Worm (Caenorhabditis elegans) whole organism, L4 larva: ENCODE data around the gene srj-19.

ENCODE experiments used
- F44E2.7 ChIP-seq: fragments of 200-800 bp; sonication (Bioruptor generic); IDR thresholded peaks from 2 replicates; pipeline ENCODE4 v2.1.2; 2022; ENCODE audit warnings: missing genetic modification characterization, missing compliant biosample characterization
- Y48G9A.11 ChIP-seq: fragments of 200-800 bp; sonication (Bioruptor generic); IDR thresholded peaks from 2 replicates; pipeline ENCODE4 v1.3.6; 2022; ENCODE audit warnings: missing genetic modification reagents, missing genetic modification characterization, missing compliant biosample characterization
- Y75B8A.6 ChIP-seq: fragments of 200-800 bp; sonication (Bioruptor generic); IDR thresholded peaks from 2 replicates; pipeline ENCODE4 v1.3.6; 2022; ENCODE audit warnings: missing genetic modification reagents, missing genetic modification characterization, missing compliant biosample characterization
- ama-1 ChIP-seq: fragments of 150-350 bp; optimal IDR thresholded peaks from 2 replicates; lab custom pipeline; 2014; ENCODE audit warnings: inconsistent platforms, mixed read lengths
- arid-1 ChIP-seq: fragments of 200-800 bp; sonication (Bioruptor generic); conservative IDR thresholded peaks from 2 replicates; pipeline ENCODE4 v1.3.6; 2022; ENCODE audit warnings: missing genetic modification reagents, missing genetic modification characterization, missing compliant biosample characterization
- attf-4 ChIP-seq: sonication (generic microtip); optimal IDR thresholded peaks from 3 replicates; lab custom pipeline; 2017; ENCODE audit warnings: missing biosample characterization, missing genetic modification characterization
- ceh-44 ChIP-seq: fragments of 200-800 bp; sonication (Bioruptor generic); IDR thresholded peaks from 2 replicates; pipeline ENCODE4 v1.3.6; 2022; ENCODE audit warnings: missing genetic modification reagents, missing genetic modification characterization, missing compliant biosample characterization
- ceh-62 ChIP-seq: sonication (generic microtip); optimal IDR thresholded peaks from 2 replicates; lab custom pipeline; 2017; ENCODE audit warnings: missing biosample characterization, missing genetic modification characterization
- ces-1 ChIP-seq: fragments of 150-350 bp; sonication (generic microtip); optimal IDR thresholded peaks from 4 replicates; lab custom pipeline; 2014; ENCODE audit warnings: missing biosample characterization, missing genetic modification reagents, missing genetic modification characterization
- cey-2 ChIP-seq: sonication (generic microtip); optimal IDR thresholded peaks from 3 replicates; lab custom pipeline; 2017; ENCODE audit warnings: missing genetic modification characterization, mild to moderate bottlenecking, missing compliant biosample characterization, antibody characterized with exemption, borderline replicate concordance; ENCODE audit not compliant: insufficient read depth
- daf-12 ChIP-seq: fragments of 150-350 bp; optimal IDR thresholded peaks from 2 replicates; lab custom pipeline; 2014; ENCODE audit warnings: missing biosample characterization, missing genetic modification reagents, missing genetic modification characterization
- daf-19 ChIP-seq: fragments of 200-800 bp; sonication (Bioruptor generic); conservative IDR thresholded peaks from 2 replicates; pipeline ENCODE4 v1.3.6; 2022; ENCODE audit warnings: missing genetic modification characterization, missing compliant biosample characterization
- dmd-6 ChIP-seq: fragments of 200-800 bp; sonication (Bioruptor generic); IDR thresholded peaks from 2 replicates; pipeline ENCODE4 v1.3.6; 2022; ENCODE audit warnings: missing genetic modification reagents, missing genetic modification characterization, missing compliant biosample characterization
- dmd-8 ChIP-seq: fragments of 200-800 bp; sonication (Bioruptor generic); IDR thresholded peaks from 2 replicates; pipeline ENCODE4 v1.3.6; 2022; ENCODE audit warnings: missing genetic modification characterization, missing compliant biosample characterization
- dpl-1 ChIP-seq: fragments of 150-350 bp; optimal IDR thresholded peaks from 2 replicates; lab custom pipeline; 2014; ENCODE audit warnings: missing biosample characterization, missing genetic modification reagents, missing genetic modification characterization
- dve-1 ChIP-seq: sonication (generic microtip); optimal IDR thresholded peaks from 2 replicates; lab custom pipeline; 2017; ENCODE audit warnings: antibody characterized with exemption, mild to moderate bottlenecking, missing genetic modification characterization, missing compliant biosample characterization; ENCODE audit not compliant: insufficient read depth
- fos-1 ChIP-seq: fragments of 150-350 bp; optimal IDR thresholded peaks from 2 replicates; lab custom pipeline; 2014; ENCODE audit warnings: missing biosample characterization, missing genetic modification characterization
- gei-8 ChIP-seq: fragments of 200-800 bp; sonication (Bioruptor generic); optimal IDR thresholded peaks from 2 replicates; lab custom pipeline; 2018; ENCODE audit warnings: mild to moderate bottlenecking, missing genetic modification characterization, missing compliant biosample characterization
- hif-1 ChIP-seq, 2 experiments: sonication (generic microtip); optimal IDR thresholded peaks; 2 replicates each; lab custom pipeline; 2016 to 2017; ENCODE audit warnings: missing compliant biosample characterization in 2 of 2, missing genetic modification characterization in 2 of 2, missing genetic modification reagents in 2 of 2, missing genotype in 2 of 2, mild to moderate bottlenecking in 1 of 2
- hlh-11 ChIP-seq: fragments of 200-800 bp; sonication (Bioruptor generic); optimal IDR thresholded peaks from 2 replicates; lab custom pipeline; 2018; ENCODE audit warnings: mild to moderate bottlenecking, missing genetic modification characterization, missing compliant biosample characterization
- hlh-30 ChIP-seq: sonication (generic microtip); optimal IDR thresholded peaks from 2 replicates; lab custom pipeline; 2017; ENCODE audit warnings: antibody characterized with exemption, mild to moderate bottlenecking, missing genetic modification characterization, missing compliant biosample characterization; ENCODE audit not compliant: insufficient read depth
- jun-1 ChIP-seq: fragments of 150-350 bp; optimal IDR thresholded peaks from 2 replicates; lab custom pipeline; 2014; ENCODE audit warnings: missing biosample characterization, missing genetic modification reagents, missing genetic modification characterization
- lin-38 ChIP-seq: fragments of 200-800 bp; sonication (Bioruptor generic); IDR thresholded peaks from 2 replicates; pipeline ENCODE4 v1.3.6; 2022; ENCODE audit warnings: missing genetic modification reagents, missing genetic modification characterization, missing compliant biosample characterization
- madf-5 ChIP-seq, 2 experiments: fragments of 200-800 bp; sonication (Bioruptor generic); IDR thresholded peaks; 2 replicates each; pipeline ENCODE4 v1.3.6; 2022; ENCODE audit warnings: missing compliant biosample characterization in 2 of 2, missing genetic modification characterization in 2 of 2
- mdl-1 ChIP-seq, 2 experiments: fragments of 150-350 bp in 1 of 2; sonication (generic microtip) in 1 of 2; optimal IDR thresholded peaks; 2 replicates each; lab custom pipeline; 2014 to 2017; ENCODE audit warnings: missing biosample characterization in 2 of 2, missing genetic modification characterization in 2 of 2
- mes-2 ChIP-seq: sonication (generic microtip); optimal IDR thresholded peaks from 2 replicates; lab custom pipeline; 2016; ENCODE audit warnings: missing genotype, mild to moderate bottlenecking, missing genetic modification characterization, missing compliant biosample characterization; ENCODE audit not compliant: poor library complexity, severe bottlenecking
- mxl-3 ChIP-seq: fragments of 200-800 bp; sonication (Bioruptor generic); optimal IDR thresholded peaks from 2 replicates; lab custom pipeline; 2018; ENCODE audit warnings: mild to moderate bottlenecking, missing genetic modification characterization, missing compliant biosample characterization
- nhr-10 ChIP-seq: fragments of 150-350 bp; optimal IDR thresholded peaks from 2 replicates; lab custom pipeline; 2014; ENCODE audit warnings: missing biosample characterization, missing genetic modification characterization
- nhr-11 ChIP-seq: fragments of 150-350 bp; optimal IDR thresholded peaks from 2 replicates; lab custom pipeline; 2014; ENCODE audit warnings: missing biosample characterization, missing genetic modification characterization
- nhr-237 ChIP-seq: sonication (generic microtip); optimal IDR thresholded peaks from 2 replicates; lab custom pipeline; 2017; ENCODE audit warnings: missing biosample characterization, missing genetic modification characterization
- nhr-25 ChIP-seq: sonication (generic microtip); optimal IDR thresholded peaks from 2 replicates; lab custom pipeline; 2017; ENCODE audit warnings: missing genetic modification characterization, mild to moderate bottlenecking, missing compliant biosample characterization, antibody characterized with exemption, moderate library complexity, borderline replicate concordance; ENCODE audit not compliant: insufficient read depth
- nhr-42 ChIP-seq: fragments of 200-800 bp; sonication (Bioruptor generic); IDR thresholded peaks from 2 replicates; pipeline ENCODE4 v1.3.6; 2022; ENCODE audit warnings: missing genetic modification characterization, missing compliant biosample characterization
- nhr-77 ChIP-seq: fragments of 150-350 bp; optimal IDR thresholded peaks from 2 replicates; lab custom pipeline; 2014; ENCODE audit warnings: missing biosample characterization, missing genetic modification characterization
- php-3 ChIP-seq: fragments of 200-800 bp; sonication (Bioruptor generic); IDR thresholded peaks from 2 replicates; pipeline ENCODE4 v1.3.6; 2022; ENCODE audit warnings: missing genetic modification reagents, missing genetic modification characterization, missing compliant biosample characterization
- pqm-1 ChIP-seq: sonication (generic microtip); optimal IDR thresholded peaks from 2 replicates; lab custom pipeline; 2017; ENCODE audit warnings: missing biosample characterization, missing genetic modification characterization
- rbr-2 ChIP-seq: sonication (generic microtip); optimal IDR thresholded peaks from 2 replicates; lab custom pipeline; 2016; ENCODE audit warnings: missing genotype, missing genetic modification characterization, missing compliant biosample characterization
- saeg-2 ChIP-seq: fragments of 200-800 bp; sonication (Bioruptor generic); IDR thresholded peaks from 2 replicates; pipeline ENCODE4 v1.3.6; 2022; ENCODE audit warnings: missing genetic modification reagents, missing genetic modification characterization, missing compliant biosample characterization
- set-16 ChIP-seq: fragments of 200-800 bp; sonication (Bioruptor generic); IDR thresholded peaks from 2 replicates; pipeline ENCODE4 v1.3.6; 2022; ENCODE audit warnings: missing genetic modification reagents, missing genetic modification characterization, missing compliant biosample characterization
- skn-1 ChIP-seq: fragments of 150-350 bp; optimal IDR thresholded peaks from 2 replicates; lab custom pipeline; 2014; ENCODE audit warnings: missing biosample characterization, missing genetic modification characterization
- snpc-4 ChIP-seq: fragments of 150-350 bp; optimal IDR thresholded peaks from 2 replicates; lab custom pipeline; 2014; ENCODE audit warnings: missing biosample characterization, missing genetic modification characterization
- spr-3 ChIP-seq: fragments of 200-800 bp; sonication (Bioruptor generic); optimal IDR thresholded peaks from 2 replicates; lab custom pipeline; 2018; ENCODE audit warnings: mild to moderate bottlenecking, missing genetic modification characterization, missing compliant biosample characterization
- unc-130 ChIP-seq: sonication (generic microtip); optimal IDR thresholded peaks from 2 replicates; lab custom pipeline; 2016; ENCODE audit warnings: missing genetic modification reagents, missing genetic modification characterization, missing compliant biosample characterization
- unc-62 ChIP-seq, 3 experiments: fragments of 150-350 bp in 1 of 3; sonication (generic microtip); optimal IDR thresholded peaks in 2 of 3; peaks in 1 of 3; 1 replicate in 1 of 3; 2 replicates in 2 of 3; lab custom pipeline; 2014 to 2017; ENCODE audit warnings: missing biosample characterization in 3 of 3, missing genetic modification characterization in 3 of 3, missing genetic modification reagents in 3 of 3, missing genotype in 1 of 3
- vab-7 ChIP-seq: fragments of 200-800 bp; sonication (Bioruptor generic); IDR thresholded peaks from 2 replicates; pipeline ENCODE4 v1.3.6; 2022; ENCODE audit warnings: missing genetic modification reagents, missing genetic modification characterization, missing compliant biosample characterization
- zag-1 ChIP-seq: fragments of 150-350 bp; optimal IDR thresholded peaks from 2 replicates; lab custom pipeline; 2014; ENCODE audit warnings: missing biosample characterization, missing genetic modification characterization
- zip-11 ChIP-seq: fragments of 200-800 bp; sonication (Bioruptor generic); IDR thresholded peaks from 2 replicates; pipeline ENCODE4 v1.3.6; 2022; ENCODE audit warnings: missing genetic modification characterization, missing compliant biosample characterization
- ztf-7 ChIP-seq: fragments of 150-350 bp; optimal IDR thresholded peaks from 2 replicates; lab custom pipeline; 2014; ENCODE audit warnings: missing biosample characterization, missing genetic modification characterization

Gene srj-19

DNA sequence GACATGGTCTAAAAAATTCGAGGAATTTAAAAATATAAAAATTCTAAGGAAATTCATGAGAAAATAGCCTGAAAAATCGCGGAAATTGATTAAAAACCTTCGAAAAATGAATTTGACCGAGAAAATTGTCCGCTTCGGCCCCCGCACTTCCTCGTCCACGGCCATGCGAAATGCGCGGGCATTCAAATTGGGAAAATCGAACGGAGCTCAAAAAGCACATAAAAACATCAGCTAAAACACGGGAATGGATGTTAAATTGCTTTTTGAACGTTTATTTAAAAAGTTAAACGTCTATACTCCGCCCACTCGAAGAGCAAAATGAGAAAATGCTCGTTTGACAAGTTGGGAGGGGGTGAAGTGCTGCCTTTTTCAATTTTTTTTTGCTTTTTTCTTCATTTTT, 32.5 kb upstream of the srj-19 start, which contains the start of gene F53E10.6:
Gene F53E10.6, minus strand, starts transcription at position 8 of the 400 bp plus-strand sequence.
- TF ChIP-seq ama-1 (lab: Kevin White, UChicago) (no peak), jun-1 (tag; lab: Kevin White, UChicago) (no peak), hlh-30 (tag; lab: Kevin White, UChicago) (no peak), set-16 (GFP tag; lab: Robert Waterston, UW) (no peak), mes-2 (tag; lab: Kevin White, UChicago) (peak; percentile 96), fos-1 (tag; lab: Kevin White, UChicago) (no peak), unc-62 (GFP tag; optimal IDR thresholded peaks at IDR 0.05 in 1 of 2; lab: Kevin White, UChicago) (peak in 1 of 2 experiments; percentile 88), unc-62 (tag; optimal IDR thresholded peaks at IDR 0.05; lab: Kevin White, UChicago) (no peak), lin-38 (GFP tag; lab: Robert Waterston, UW) (peak; percentile 53), zip-11 (GFP tag; lab: Robert Waterston, UW) (no peak), nhr-77 (no peak), hif-1 (tag; optimal IDR thresholded peaks at IDR 0.05; lab: Kevin White, UChicago) (peak in 1 of 2 experiments; percentile 77), rbr-2 (tag; lab: Kevin White, UChicago) (no peak), dpl-1 (GFP tag; lab: Kevin White, UChicago) (peak; percentile 84), dve-1 (tag; lab: Kevin White, UChicago) (no peak), nhr-42 (GFP tag; lab: Robert Waterston, UW) (no peak), snpc-4 (tag; lab: Kevin White, UChicago) (no peak), Y48G9A.11 (0 out of 2 replicates have a peak, but pooled peaks have one; percentile 17), ztf-7 (no peak), unc-130 (GFP tag; lab: Kevin White, UChicago) (peak; percentile 72), nhr-11 (no peak), nhr-25 (tag; lab: Kevin White, UChicago) (no peak)

DNA sequence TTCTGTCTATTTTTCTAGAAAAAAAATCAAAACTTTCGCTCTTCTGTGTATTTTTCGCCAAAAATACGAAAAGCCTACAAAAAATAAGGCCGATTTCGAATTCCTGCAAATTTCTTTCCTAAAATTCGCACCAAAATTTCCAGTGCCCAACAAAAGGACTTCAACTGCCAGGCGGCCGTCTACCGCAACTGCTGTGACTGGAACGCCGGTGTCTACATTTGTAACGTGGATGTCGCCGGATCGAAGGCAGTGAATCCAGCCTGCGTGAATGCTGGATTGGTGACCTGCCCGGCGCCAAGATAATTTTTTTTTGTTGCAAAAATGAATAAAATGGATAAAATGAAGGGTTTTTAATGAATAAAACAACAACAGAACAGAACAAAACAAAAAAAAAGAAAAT, 31.3 kb upstream of the srj-19 start:
- TF ChIP-seq skn-1 (tag; lab: Kevin White, UChicago) (no peak), daf-19 (GFP tag; lab: Robert Waterston, UW) (no peak), daf-12 (tag; lab: Kevin White, UChicago) (no peak), nhr-237 (tag; lab: Kevin White, UChicago) (no peak), lin-38 (GFP tag; lab: Robert Waterston, UW) (peak; percentile 35; the same call in 1 of the 2 replicates), zip-11 (GFP tag; lab: Robert Waterston, UW) (no peak), Y75B8A.6 (GFP tag; lab: Robert Waterston, UW) (0 out of 2 replicates have a peak, but pooled peaks have one; percentile 46), hlh-11 (tag; lab: Kevin White, UChicago) (no peak), ceh-62 (tag; lab: Kevin White, UChicago) (no peak), Y48G9A.11 (peak; percentile 61; the same call in 1 of the 2 replicates), F44E2.7 (no peak), spr-3 (no peak), mdl-1 (tag; optimal IDR thresholded peaks at IDR 0.05; lab: Kevin White, UChicago) (no peak), ama-1 (lab: Kevin White, UChicago) (no peak)

DNA sequence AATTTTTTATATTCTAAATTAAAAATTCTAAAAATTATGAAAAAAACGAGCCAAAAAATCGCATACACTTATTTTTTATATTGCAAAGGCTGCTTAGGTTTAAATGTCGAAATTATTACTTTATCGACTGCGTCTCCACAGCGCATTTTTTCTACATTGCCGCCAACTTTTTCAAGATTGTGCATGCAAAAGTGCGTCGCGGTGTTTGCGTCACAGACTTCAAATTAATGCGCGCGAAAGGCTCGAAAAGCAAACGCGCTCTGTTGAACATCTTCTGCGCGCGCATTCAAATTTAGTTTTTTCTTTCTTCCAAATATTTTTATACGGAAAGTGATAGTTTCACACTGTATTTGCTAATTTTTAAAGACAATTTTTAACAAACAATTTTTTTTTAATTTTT, 30.0 kb upstream of the srj-19 start:
- TF ChIP-seq set-16 (GFP tag; lab: Robert Waterston, UW): peak; percentile 30; the same call in 1 of the 2 replicates
- no peak for TF ChIP-seq ama-1 (lab: Kevin White, UChicago)
- 0 out of 2 replicates have a peak, but pooled peaks have one; percentile 33 for TF ChIP-seq dmd-8 (GFP tag; lab: Robert Waterston, UW)
- peak; percentile 79 for TF ChIP-seq saeg-2 (GFP tag; lab: Robert Waterston, UW)
- no peak for TF ChIP-seq madf-5 (GFP tag; IDR thresholded peaks at IDR 0.05; lab: Robert Waterston, UW)
- no peak for TF ChIP-seq pqm-1
- peak; percentile 72 for TF ChIP-seq arid-1 (GFP tag; lab: Robert Waterston, UW)
- no peak for TF ChIP-seq nhr-10 (tag; lab: Kevin White, UChicago)
- TF ChIP-seq zag-1: no peak
- TF ChIP-seq php-3: no peak
- no peak for TF ChIP-seq ceh-44 (GFP tag; lab: Robert Waterston, UW)
- TF ChIP-seq mxl-3 (GFP tag; lab: Kevin White, UChicago): peak; percentile 8
- peak; percentile 83 for TF ChIP-seq vab-7 (GFP tag; lab: Robert Waterston, UW)
- TF ChIP-seq ces-1 (GFP tag; lab: Kevin White, UChicago): no peak
- no peak for TF ChIP-seq ztf-7
- TF ChIP-seq mdl-1 (tag; optimal IDR thresholded peaks at IDR 0.05; lab: Kevin White, UChicago): no peak
- no peak for TF ChIP-seq jun-1 (tag; lab: Kevin White, UChicago)
- TF ChIP-seq attf-4 (tag; lab: Kevin White, UChicago): no peak
- no peak for TF ChIP-seq cey-2
- no peak for TF ChIP-seq gei-8
- TF ChIP-seq dmd-6 (GFP tag; lab: Robert Waterston, UW): peak; percentile 92
